Worm (Caenorhabditis elegans) whole organism, L4 larva: ENCODE measurements around the gene F31E8.5.

Source experiments
- F49E8.2 ChIP-seq: sonication (generic microtip); optimal IDR thresholded peaks from 2 replicates; lab custom pipeline; 2016; ENCODE audit warnings: missing compliant biosample characterization, mild to moderate bottlenecking, missing genetic modification characterization, borderline replicate concordance
- ceh-82 ChIP-seq: sonication (generic microtip); optimal IDR thresholded peaks from 2 replicates; lab custom pipeline; 2017; ENCODE audit warnings: missing biosample characterization, missing genetic modification characterization
- daf-19 ChIP-seq: fragments of 200-800 bp; sonication (Bioruptor generic); conservative IDR thresholded peaks from 2 replicates; pipeline ENCODE4 v1.3.6; 2022; ENCODE audit warnings: missing genetic modification characterization, missing compliant biosample characterization
- egl-43 ChIP-seq: fragments of 200-800 bp; sonication (Bioruptor generic); IDR thresholded peaks from 2 replicates; pipeline ENCODE4 v1.3.6; 2022; ENCODE audit warnings: missing genetic modification reagents, missing genetic modification characterization, missing compliant biosample characterization
- fkh-10 ChIP-seq: fragments of 150-350 bp; optimal IDR thresholded peaks from 2 replicates; lab custom pipeline; 2014; ENCODE audit warnings: missing biosample characterization, missing genetic modification reagents, missing genetic modification characterization
- hmg-1.1 ChIP-seq: fragments of 200-800 bp; sonication (Bioruptor generic); IDR thresholded peaks from 2 replicates; pipeline ENCODE4 v1.3.6; 2022; ENCODE audit warnings: missing genetic modification reagents, missing genetic modification characterization, missing compliant biosample characterization
- jun-1 ChIP-seq: fragments of 150-350 bp; optimal IDR thresholded peaks from 2 replicates; lab custom pipeline; 2014; ENCODE audit warnings: missing biosample characterization, missing genetic modification reagents, missing genetic modification characterization
- mxl-2 ChIP-seq: fragments of 200-800 bp; sonication (Bioruptor generic); conservative IDR thresholded peaks from 2 replicates; pipeline ENCODE4 v1.3.6; 2022; ENCODE audit warnings: missing genetic modification reagents, missing genetic modification characterization, missing compliant biosample characterization
- nhr-25 ChIP-seq: sonication (generic microtip); optimal IDR thresholded peaks from 2 replicates; lab custom pipeline; 2017; ENCODE audit warnings: missing genetic modification characterization, mild to moderate bottlenecking, missing compliant biosample characterization, antibody characterized with exemption, moderate library complexity, borderline replicate concordance; ENCODE audit not compliant: insufficient read depth
- nhr-28 ChIP-seq: fragments of 150-350 bp; optimal IDR thresholded peaks from 2 replicates; lab custom pipeline; 2014; ENCODE audit warnings: missing biosample characterization, missing genetic modification characterization
- nhr-42 ChIP-seq: fragments of 200-800 bp; sonication (Bioruptor generic); IDR thresholded peaks from 2 replicates; pipeline ENCODE4 v1.3.6; 2022; ENCODE audit warnings: missing genetic modification characterization, missing compliant biosample characterization
- snpc-4 ChIP-seq: fragments of 150-350 bp; optimal IDR thresholded peaks from 2 replicates; lab custom pipeline; 2014; ENCODE audit warnings: missing biosample characterization, missing genetic modification characterization
- unc-130 ChIP-seq: sonication (generic microtip); optimal IDR thresholded peaks from 2 replicates; lab custom pipeline; 2016; ENCODE audit warnings: missing genetic modification reagents, missing genetic modification characterization, missing compliant biosample characterization

DNA sequence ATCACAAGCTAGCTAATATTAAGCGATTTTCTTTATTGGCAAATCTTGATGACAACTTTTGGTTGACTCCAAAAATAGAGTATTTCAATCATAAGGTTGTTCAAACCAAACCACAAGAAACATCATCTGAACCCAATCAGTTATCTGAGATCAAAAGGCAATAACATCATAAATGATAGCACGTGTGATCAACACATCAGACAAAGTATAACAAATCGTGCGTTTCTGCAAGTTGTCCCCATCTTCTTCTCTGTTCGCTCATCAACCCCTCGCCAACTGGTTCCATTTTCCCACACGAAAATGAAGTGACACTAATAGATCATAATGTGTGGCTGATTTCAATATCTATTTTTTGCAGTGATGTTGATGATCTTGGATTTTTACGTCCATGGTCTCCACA is 42.2 kb upstream of the F31E8.5 start:
- TF ChIP-seq hmg-1.1 (0 out of 2 replicates have a peak, but pooled peaks have one; percentile 13), nhr-25 (peak; percentile 61), jun-1 (tag; lab: Kevin White, UChicago) (no peak), nhr-28 (peak; percentile 94), egl-43 (GFP tag; lab: Robert Waterston, UW) (no peak), nhr-42 (GFP tag; lab: Robert Waterston, UW) (no peak), fkh-10 (GFP tag; lab: Kevin White, UChicago) (no peak), unc-130 (no peak), ceh-82 (tag; lab: Kevin White, UChicago) (no peak), F49E8.2 (tag; lab: Kevin White, UChicago) (no peak), snpc-4 (tag; lab: Kevin White, UChicago) (no peak), daf-19 (GFP tag; lab: Robert Waterston, UW) (no peak), mxl-2 (GFP tag; lab: Robert Waterston, UW) (no peak)
